Fruit fly (Drosophila melanogaster) whole organism, embryonic: Measurements from ENCODE around the gene CG13921.

Experiments
- MBD-R2 ChIP-seq: fragments of 200-800 bp; sonication (Bioruptor generic); IDR thresholded peaks from 2 replicates; pipeline ENCODE4 v1.3.6; 2022; ENCODE audit warnings: missing biosample characterization, missing genetic modification characterization
- zen ChIP-seq: fragments of 200-800 bp; sonication (Bioruptor generic); optimal IDR thresholded peaks from 3 replicates; lab custom pipeline; 2018; ENCODE audit warnings: missing biosample characterization, mild to moderate bottlenecking, missing genetic modification characterization, moderate library complexity

CG13921 gene

dm6 chr3L:1798649-1799048 lies 51.9 kb downstream of the CG13921 start, which contains the start of gene Patj (continued):
- TF ChIP-seq zen (tag; lab: Kevin White, UChicago) (peak; percentile 98), MBD-R2 (GFP tag; lab: Robert Waterston, UW) (peak; percentile 97)
